Worm (Caenorhabditis elegans): ENCODE data around the gene mlp-1.

The mlp-1 gene

DNA sequence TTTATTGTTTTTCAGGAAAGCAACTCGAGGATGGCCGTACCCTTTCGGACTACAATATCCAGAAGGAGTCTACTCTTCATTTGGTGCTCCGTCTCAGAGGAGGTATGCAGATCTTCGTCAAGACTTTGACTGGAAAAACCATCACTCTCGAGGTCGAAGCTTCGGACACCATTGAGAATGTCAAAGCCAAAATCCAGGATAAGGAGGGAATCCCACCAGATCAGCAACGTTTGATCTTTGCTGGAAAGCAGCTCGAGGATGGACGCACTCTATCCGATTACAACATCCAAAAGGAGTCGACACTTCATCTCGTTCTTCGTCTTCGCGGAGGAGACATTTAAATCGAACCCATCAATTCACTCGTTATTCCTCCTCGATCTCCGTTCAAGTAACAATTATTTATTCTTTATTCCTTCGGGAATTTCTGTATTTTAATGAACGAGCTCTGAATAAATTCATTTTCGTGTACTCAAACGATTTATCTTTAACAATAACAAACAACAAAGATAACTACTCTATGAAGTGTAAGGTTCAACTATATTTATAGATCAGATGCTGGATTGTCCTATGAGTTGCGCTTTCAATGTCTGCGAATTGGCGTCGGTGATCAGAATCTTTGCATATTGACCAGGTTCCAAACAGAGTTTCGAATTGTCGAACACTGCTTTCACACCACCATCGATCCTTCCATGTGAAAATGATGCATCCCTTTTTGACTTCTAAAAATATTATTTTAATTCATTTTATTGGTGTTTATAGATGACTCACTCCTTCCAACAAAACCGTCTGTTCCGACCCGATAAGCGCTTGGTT, 31.3 kb downstream of the mlp-1 start:
- TF ChIP-seq med-1 (GFP tag; optimal IDR thresholded peaks at IDR 0.05; ENCODE audit: insufficient read depth) (no peak), ztf-29 (GFP tag; IDR thresholded peaks at IDR 0.05) (no peak), tab-1 (GFP tag; IDR thresholded peaks at IDR 0.05) (0 out of 2 replicates have a peak, but pooled peaks have one; percentile 20), ztf-23 (GFP tag; IDR thresholded peaks at IDR 0.05) (no peak), klf-2 (GFP tag; conservative IDR thresholded peaks at IDR 0.05) (no peak), cog-1 (tag; optimal IDR thresholded peaks at IDR 0.05) (no peak), T22C8.4 (GFP tag; IDR thresholded peaks at IDR 0.05) (0 out of 2 replicates have a peak, but pooled peaks have one; percentile 7)

- no peak for TF ChIP-seq tab-1 (GFP tag; IDR thresholded peaks at IDR 0.05)
- TF ChIP-seq ref-1 (GFP tag; conservative IDR thresholded peaks at IDR 0.05): no peak
- TF ChIP-seq med-1 (GFP tag; optimal IDR thresholded peaks at IDR 0.05; ENCODE audit: insufficient read depth): no peak
- no peak for TF ChIP-seq T22C8.4 (GFP tag; IDR thresholded peaks at IDR 0.05)
- TF ChIP-seq cog-1 (tag; optimal IDR thresholded peaks at IDR 0.05): no peak
- TF ChIP-seq ztf-29 (GFP tag; IDR thresholded peaks at IDR 0.05): no peak
- no peak for TF ChIP-seq ztf-23 (GFP tag; IDR thresholded peaks at IDR 0.05)
- no peak for TF ChIP-seq flt-1 (GFP tag; IDR thresholded peaks at IDR 0.05)
- no peak for TF ChIP-seq klf-2 (GFP tag; conservative IDR thresholded peaks at IDR 0.05)
Observed at ce11 chrIII:5942104-5942503, 32.8 kb downstream of the mlp-1 start.

- TF ChIP-seq klf-2 (GFP tag; conservative IDR thresholded peaks at IDR 0.05) (no peak), ztf-29 (GFP tag; IDR thresholded peaks at IDR 0.05) (no peak), flt-1 (GFP tag; IDR thresholded peaks at IDR 0.05) (peak; percentile 68; the same call in 1 of the 2 replicates), T22C8.4 (GFP tag; IDR thresholded peaks at IDR 0.05) (peak; percentile 92), med-1 (GFP tag; optimal IDR thresholded peaks at IDR 0.05; ENCODE audit: insufficient read depth) (no peak), tab-1 (GFP tag; IDR thresholded peaks at IDR 0.05) (no peak), ref-1 (GFP tag; conservative IDR thresholded peaks at IDR 0.05) (no peak), cog-1 (tag; optimal IDR thresholded peaks at IDR 0.05) (no peak), ztf-23 (GFP tag; IDR thresholded peaks at IDR 0.05) (0 out of 2 replicates have a peak, but pooled peaks have one; percentile 19)
Observed at ce11 chrIII:5940525-5940974, 34.3 kb downstream of the mlp-1 start.

DNA sequence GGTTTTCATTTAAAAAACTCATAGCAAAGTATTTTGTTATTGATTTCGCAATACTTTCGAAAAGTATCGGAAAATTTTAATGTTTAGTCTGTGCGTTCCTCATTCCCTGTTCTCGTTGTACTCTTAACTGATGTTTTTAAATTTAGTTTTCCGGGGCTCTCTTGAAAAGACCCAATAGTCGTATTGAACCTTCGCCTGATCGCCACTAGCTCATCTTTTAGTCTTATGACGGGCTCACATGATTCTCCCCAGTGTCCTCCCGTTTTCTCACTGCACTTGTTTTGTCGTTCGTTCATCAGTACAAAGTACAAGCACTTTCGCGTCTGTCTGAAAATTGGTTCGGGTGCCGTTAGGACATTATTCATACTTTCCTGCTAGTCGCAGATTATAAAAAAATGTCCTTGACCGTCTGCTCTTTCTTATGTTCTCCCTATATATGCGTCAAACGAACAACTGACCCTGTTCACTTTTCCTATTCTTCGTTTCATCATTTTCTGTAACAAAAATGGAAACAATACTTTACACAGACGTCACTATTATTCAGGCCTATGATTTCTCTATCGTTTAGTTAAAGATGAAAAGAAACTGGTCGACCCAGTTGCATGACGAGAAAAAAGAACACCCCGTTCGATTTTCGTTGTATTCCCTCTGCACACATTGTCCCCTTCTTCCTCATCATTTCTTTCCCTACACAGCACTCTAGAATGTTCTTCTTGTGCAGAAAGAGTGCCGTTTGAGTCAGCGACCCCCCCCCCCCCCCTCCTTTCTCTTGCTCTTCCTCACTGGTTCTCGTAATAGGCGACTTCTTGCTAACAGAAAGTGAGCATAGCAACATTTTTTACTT, 35.2 kb downstream of the mlp-1 start, which contains the start of gene ubq-1:
TSS of gene ubq-1 (plus strand) at position 802 of the 844 bp plus-strand sequence.
- TF ChIP-seq ref-1 (GFP tag; conservative IDR thresholded peaks at IDR 0.05): no peak
- TF ChIP-seq ztf-23 (GFP tag; IDR thresholded peaks at IDR 0.05): no peak
- no peak for TF ChIP-seq cog-1 (tag; optimal IDR thresholded peaks at IDR 0.05)
- TF ChIP-seq flt-1 (GFP tag; IDR thresholded peaks at IDR 0.05): peak; percentile 43; the same call in 1 of the 2 replicates
- TF ChIP-seq tab-1 (GFP tag; IDR thresholded peaks at IDR 0.05): 0 out of 2 replicates have a peak, but pooled peaks have one; percentile 61

DNA sequence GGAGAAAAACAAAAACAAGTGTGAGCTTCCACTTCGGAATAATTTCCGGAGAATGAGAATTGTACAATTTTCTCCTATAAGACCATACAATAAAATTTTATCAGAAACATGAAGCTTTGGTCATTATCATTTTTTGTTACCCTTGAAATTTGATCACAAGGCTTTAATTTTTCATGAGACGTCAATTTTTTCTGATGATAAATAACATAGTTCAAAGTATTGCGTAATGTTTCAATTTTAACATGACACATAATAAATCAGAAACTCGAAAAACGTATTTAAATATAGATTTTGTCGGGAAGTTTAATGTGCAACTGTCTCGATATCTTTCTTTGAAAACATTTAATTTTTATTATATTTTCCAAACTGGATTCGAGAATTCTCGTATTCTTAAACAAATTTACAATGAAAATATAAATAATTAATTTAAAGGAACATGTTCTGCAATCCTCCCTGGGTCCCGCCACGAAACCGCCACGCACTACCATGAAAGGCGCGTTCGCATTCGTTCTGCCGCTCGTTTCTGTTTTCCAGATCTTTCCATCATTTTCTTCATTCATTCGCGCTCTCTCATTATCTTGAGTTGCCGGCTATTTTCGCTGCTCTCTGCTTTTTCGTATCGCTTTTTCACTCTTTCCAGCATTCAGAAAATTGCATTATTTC, 35.9 kb downstream of the mlp-1 start:
- TF ChIP-seq ztf-29 (GFP tag; IDR thresholded peaks at IDR 0.05) (no peak), ztf-23 (GFP tag; IDR thresholded peaks at IDR 0.05) (no peak), cog-1 (tag; optimal IDR thresholded peaks at IDR 0.05) (no peak), flt-1 (GFP tag; IDR thresholded peaks at IDR 0.05) (no peak), T22C8.4 (GFP tag; IDR thresholded peaks at IDR 0.05) (no peak), med-1 (GFP tag; optimal IDR thresholded peaks at IDR 0.05; ENCODE audit: insufficient read depth) (no peak), tab-1 (GFP tag; IDR thresholded peaks at IDR 0.05) (no peak), ref-1 (GFP tag; conservative IDR thresholded peaks at IDR 0.05) (no peak), klf-2 (GFP tag; conservative IDR thresholded peaks at IDR 0.05) (no peak)

- no peak for TF ChIP-seq T22C8.4 (GFP tag; IDR thresholded peaks at IDR 0.05)
- peak; percentile 11; the same call in 1 of the 2 replicates for TF ChIP-seq ztf-23 (GFP tag; IDR thresholded peaks at IDR 0.05)
- TF ChIP-seq klf-2 (GFP tag; conservative IDR thresholded peaks at IDR 0.05): no peak
Observed at ce11 chrIII:5938013-5938412, 36.8 kb downstream of the mlp-1 start.

DNA sequence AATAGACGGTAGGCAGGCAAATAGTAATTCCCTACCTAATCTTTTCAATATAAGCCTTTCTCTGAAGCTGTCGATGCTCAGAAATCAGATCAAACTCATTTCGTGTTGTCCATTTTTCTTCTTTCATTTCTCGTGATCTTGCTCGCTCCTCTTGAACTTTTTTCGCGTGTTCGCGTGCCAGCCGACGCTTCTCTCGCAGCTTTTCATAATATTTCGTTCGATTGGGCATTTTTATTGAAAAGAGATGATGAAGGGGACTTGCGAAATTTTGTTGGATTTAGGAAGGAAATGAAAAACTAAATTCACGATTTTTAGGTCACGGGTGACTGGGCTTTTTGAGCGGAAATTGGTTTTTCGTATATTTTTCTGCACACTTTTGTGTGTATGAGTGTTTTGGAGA, 37.9 kb downstream of the mlp-1 start, which contains the start of gene EGAP1.1:
TSS of gene EGAP1.1 (minus strand) at position 229 of the 400 bp plus-strand sequence.
- TF ChIP-seq ztf-23 (GFP tag; IDR thresholded peaks at IDR 0.05): no peak
- no peak for TF ChIP-seq T22C8.4 (GFP tag; IDR thresholded peaks at IDR 0.05)
- no peak for TF ChIP-seq klf-2 (GFP tag; conservative IDR thresholded peaks at IDR 0.05)
- no peak for TF ChIP-seq med-1 (GFP tag; optimal IDR thresholded peaks at IDR 0.05; ENCODE audit: insufficient read depth)
- no peak for TF ChIP-seq ztf-29 (GFP tag; IDR thresholded peaks at IDR 0.05)
- TF ChIP-seq tab-1 (GFP tag; IDR thresholded peaks at IDR 0.05): no peak
- no peak for TF ChIP-seq cog-1 (tag; optimal IDR thresholded peaks at IDR 0.05)
- TF ChIP-seq flt-1 (GFP tag; IDR thresholded peaks at IDR 0.05): no peak
- TF ChIP-seq ref-1 (GFP tag; conservative IDR thresholded peaks at IDR 0.05): no peak

DNA sequence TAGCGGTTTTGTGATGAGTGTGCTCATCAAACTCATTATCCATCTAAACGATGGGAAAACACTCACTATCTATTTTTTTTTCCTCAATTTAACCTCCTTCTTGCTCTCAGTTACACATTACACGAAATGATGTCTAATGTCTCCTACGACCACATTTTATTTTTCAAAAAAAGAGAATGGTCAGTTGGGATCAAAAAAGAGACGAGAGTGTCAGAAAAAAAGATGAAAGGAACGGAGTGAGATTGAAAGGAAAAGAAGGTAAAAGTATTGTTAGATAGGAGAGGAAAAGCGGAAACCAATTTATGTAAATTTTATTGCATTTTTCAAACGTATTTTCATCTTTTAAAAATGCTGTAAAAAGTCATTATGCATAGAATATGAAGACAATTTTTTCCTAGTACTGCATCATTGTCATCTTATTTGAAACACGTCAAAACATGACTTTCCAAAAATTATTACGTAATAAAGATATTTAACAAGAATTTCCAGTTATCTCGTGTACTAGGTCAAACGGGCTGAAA, 40.7 kb downstream of the mlp-1 start:
- TF ChIP-seq cog-1 (tag; optimal IDR thresholded peaks at IDR 0.05) (no peak), med-1 (GFP tag; optimal IDR thresholded peaks at IDR 0.05; ENCODE audit: insufficient read depth) (no peak), ztf-23 (GFP tag; IDR thresholded peaks at IDR 0.05) (no peak), tab-1 (GFP tag; IDR thresholded peaks at IDR 0.05) (no peak), flt-1 (GFP tag; IDR thresholded peaks at IDR 0.05) (no peak), ztf-29 (GFP tag; IDR thresholded peaks at IDR 0.05) (no peak)
